Worm (Caenorhabditis elegans) whole organism, L4 larva: Measurements from ENCODE around the gene F46C3.6.
"Not testable (repeated sequence)": the region's sequence is repeated elsewhere in the genome, so short reads cannot be mapped to it uniquely, and the experiment has no call there.

Experiments used
- T20F7.1 ChIP-seq: fragments of 200-800 bp; sonication (Bioruptor generic); optimal IDR thresholded peaks from 2 replicates; lab custom pipeline; 2018; ENCODE audit warnings: mild to moderate bottlenecking, missing genetic modification characterization, missing compliant biosample characterization
- ZK546.5 ChIP-seq, 2 experiments: sonication (generic microtip); optimal IDR thresholded peaks; 2 replicates each; lab custom pipeline; 2017; ENCODE audit warnings: missing biosample characterization in 2 of 2, missing genetic modification characterization in 2 of 2
- egl-43 ChIP-seq: fragments of 200-800 bp; sonication (Bioruptor generic); IDR thresholded peaks from 2 replicates; pipeline ENCODE4 v1.3.6; 2022; ENCODE audit warnings: missing genetic modification reagents, missing genetic modification characterization, missing compliant biosample characterization
- fkh-10 ChIP-seq: fragments of 150-350 bp; optimal IDR thresholded peaks from 2 replicates; lab custom pipeline; 2014; ENCODE audit warnings: missing biosample characterization, missing genetic modification reagents, missing genetic modification characterization
- hmg-1.1 ChIP-seq: fragments of 200-800 bp; sonication (Bioruptor generic); IDR thresholded peaks from 2 replicates; pipeline ENCODE4 v1.3.6; 2022; ENCODE audit warnings: missing genetic modification reagents, missing genetic modification characterization, missing compliant biosample characterization

DNA sequence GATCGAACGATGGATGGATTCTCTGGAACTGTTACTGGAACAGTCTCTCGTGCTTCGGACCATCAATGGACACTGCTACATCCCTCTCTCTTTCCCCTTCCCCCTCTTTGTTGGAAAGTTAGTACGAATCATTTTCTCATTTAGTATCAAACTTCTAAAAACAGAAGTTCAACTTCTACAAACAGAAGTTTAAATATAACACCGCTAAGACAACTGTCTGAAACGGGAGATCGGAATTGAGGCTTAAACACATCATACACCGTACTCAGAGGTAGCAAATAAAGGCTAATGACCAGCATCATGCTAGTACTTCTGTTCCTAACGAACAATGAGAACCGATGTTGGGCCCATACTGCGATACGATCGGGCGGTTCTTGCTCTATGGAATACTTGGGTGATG lies 19.9 kb upstream of the F46C3.6 start, which contains the start of gene F46C3.7:
- not testable (repeated sequence) for TF ChIP-seq fkh-10; egl-43 (GFP tag; lab: Robert Waterston, UW); ZK546.5 (tag; optimal IDR thresholded peaks at IDR 0.05; lab: Kevin White, UChicago); hmg-1.1 (GFP tag; lab: Robert Waterston, UW); T20F7.1 (GFP tag; lab: Kevin White, UChicago)
